Worm (Caenorhabditis elegans) whole organism, L1 larva: Measurements from ENCODE around the gene Y1A5A.1.

Source experiments
- alr-1 ChIP-seq: fragments of 200-800 bp; sonication (Bioruptor generic); optimal IDR thresholded peaks from 2 replicates; lab custom pipeline; 2018; ENCODE audit warnings: borderline replicate concordance, mild to moderate bottlenecking, missing genetic modification characterization, missing compliant biosample characterization
- fkh-10 ChIP-seq: sonication (generic microtip); optimal IDR thresholded peaks from 2 replicates; lab custom pipeline; 2017; ENCODE audit warnings: missing biosample characterization, missing genetic modification reagents, missing genetic modification characterization
- lin-13 ChIP-seq: fragments of 150-350 bp; optimal IDR thresholded peaks from 2 replicates; lab custom pipeline; 2014; ENCODE audit warnings: missing biosample characterization, missing genetic modification reagents, missing genetic modification characterization
- lsy-2 ChIP-seq, 2 experiments: fragments of 150-350 bp; optimal IDR thresholded peaks; 2 replicates each; lab custom pipeline; 2014; ENCODE audit warnings: missing biosample characterization in 2 of 2, missing genetic modification characterization in 2 of 2
- mdl-1 ChIP-seq, 2 experiments: fragments of 150-350 bp; optimal IDR thresholded peaks; 2 replicates each; lab custom pipeline; 2014 to 2017; ENCODE audit warnings: missing biosample characterization in 2 of 2, missing genetic modification characterization in 2 of 2, inconsistent platforms in 1 of 2
- nhr-11 ChIP-seq: fragments of 150-350 bp; optimal IDR thresholded peaks from 2 replicates; lab custom pipeline; 2014; ENCODE audit warnings: missing biosample characterization, missing genetic modification characterization
- nhr-12 ChIP-seq: sonication (generic microtip); optimal IDR thresholded peaks from 2 replicates; lab custom pipeline; 2017; ENCODE audit warnings: missing biosample characterization, missing genetic modification characterization
- tbx-2 ChIP-seq: sonication (generic microtip); optimal IDR thresholded peaks from 2 replicates; lab custom pipeline; 2016; ENCODE audit warnings: missing genetic modification characterization, missing compliant biosample characterization
- zag-1 ChIP-seq: fragments of 150-350 bp; optimal IDR thresholded peaks from 2 replicates; lab custom pipeline; 2014; ENCODE audit warnings: missing biosample characterization, missing genetic modification characterization

DNA sequence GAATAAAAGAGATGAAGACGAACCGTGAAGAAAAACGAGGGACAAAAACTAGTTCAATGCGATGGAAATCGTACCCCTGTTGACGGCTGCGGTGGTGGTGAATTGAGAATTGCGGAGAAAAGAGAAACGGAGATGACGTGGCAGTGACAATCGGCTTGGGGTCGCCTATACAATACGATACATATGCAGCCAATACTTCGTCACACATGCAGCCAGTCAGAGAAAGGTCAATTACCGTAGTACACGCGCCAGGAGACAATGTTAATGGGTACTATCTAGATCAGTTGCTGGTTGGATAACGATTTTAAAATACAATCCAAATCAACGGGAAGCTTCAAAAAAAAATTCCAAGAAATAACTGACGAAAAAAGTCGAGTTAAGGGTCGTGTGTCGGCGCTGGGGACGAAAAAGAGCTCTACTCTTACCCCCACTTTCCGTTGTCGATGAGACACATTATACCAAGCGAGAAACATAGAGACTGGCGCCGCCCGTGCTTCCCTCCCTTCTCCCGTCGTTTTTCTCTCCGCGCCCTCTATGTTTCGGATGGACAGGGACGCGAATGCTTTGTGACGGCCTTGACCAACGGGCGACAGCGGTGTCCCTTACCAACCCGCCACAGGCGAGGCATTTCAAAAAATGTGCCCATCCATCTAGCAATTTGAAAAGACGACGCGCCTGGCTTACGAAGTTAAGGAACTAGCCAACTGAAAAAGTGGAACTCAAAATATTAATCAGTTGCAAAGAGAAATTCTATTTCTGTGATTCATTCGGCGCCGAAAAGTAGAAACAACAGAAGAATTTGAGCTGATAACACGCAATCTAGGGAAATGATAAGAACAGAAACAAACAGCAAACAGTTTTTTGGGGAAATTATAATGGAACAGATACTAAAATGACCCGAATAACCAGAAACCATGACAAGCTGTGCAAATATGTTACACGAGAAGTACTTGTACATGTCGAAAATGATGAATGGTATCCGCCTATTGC, 32.4 kb upstream of the Y1A5A.1 start:
- TF ChIP-seq alr-1 (tag; lab: Kevin White, UChicago) (no peak), nhr-12 (tag; lab: Kevin White, UChicago) (no peak), fkh-10 (GFP tag; lab: Kevin White, UChicago) (no peak), nhr-11 (tag; lab: Kevin White, UChicago) (no peak), lsy-2 (tag; optimal IDR thresholded peaks at IDR 0.05; lab: Kevin White, UChicago) (peak; percentile 4 to 37), tbx-2 (tag; lab: Kevin White, UChicago) (no peak), lin-13 (no peak), mdl-1 (tag; optimal IDR thresholded peaks at IDR 0.05; lab: Kevin White, UChicago) (no peak), zag-1 (no peak)
